Worm (Caenorhabditis elegans): ENCODE measurements around the gene F19H6.5.

DNA sequence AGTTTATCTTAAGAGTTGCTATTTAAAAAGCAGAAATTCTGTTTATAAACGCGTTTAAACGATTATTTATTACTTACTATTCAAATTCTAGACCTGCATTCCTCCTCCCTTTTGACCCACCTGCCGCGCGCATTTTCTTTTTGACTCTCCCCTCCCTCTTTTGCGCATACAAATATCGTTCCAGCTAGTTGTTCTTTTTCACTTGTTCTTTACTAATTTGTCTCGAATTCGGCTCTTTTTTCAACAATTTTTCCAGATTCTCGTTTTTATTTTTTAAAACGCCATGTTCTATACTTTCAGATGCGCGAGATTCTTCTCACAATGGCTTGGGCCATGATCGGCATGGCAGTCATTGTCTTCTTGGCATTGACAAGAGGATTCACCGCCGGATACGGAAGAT lies 684 bp upstream of the F19H6.5 start, which contains the start of gene F19H6.4:
- no peak for TF ChIP-seq mdt-29 (GFP tag; IDR thresholded peaks at IDR 0.05)
- no peak for TF ChIP-seq ama-1 (optimal IDR thresholded peaks at IDR 0.05)
- TF ChIP-seq R02D3.7 (tag; optimal IDR thresholded peaks at IDR 0.05) = no peak
- no peak for TF ChIP-seq ceh-82 (tag; optimal IDR thresholded peaks at IDR 0.05)
- no peak for TF ChIP-seq fkh-10 (GFP tag; optimal IDR thresholded peaks at IDR 0.05)
- TF ChIP-seq unc-62 (GFP tag; optimal IDR thresholded peaks at IDR 0.05 in 1 of 2) = no peak
- TF ChIP-seq unc-62 (tag; optimal IDR thresholded peaks at IDR 0.05) = no peak
- no peak for TF ChIP-seq nhr-237 (tag; optimal IDR thresholded peaks at IDR 0.05)
- TF ChIP-seq egl-27 (tag; optimal IDR thresholded peaks at IDR 0.05) = no peak
- TF ChIP-seq pqm-1 (tag; optimal IDR thresholded peaks at IDR 0.05) = no peak
